Fruit fly (Drosophila melanogaster): ENCODE results near the gene tko.

dm6 chrX:2425755-2426154 is 18.0 kb downstream of the tko start, which contains the start of gene CG32797:
- TF ChIP-seq Sin3A (optimal IDR thresholded peaks at IDR 0.05): no peak
- no peak for TF ChIP-seq h (optimal IDR thresholded peaks at IDR 0.05)
- no peak for TF ChIP-seq insv (optimal IDR thresholded peaks at IDR 0.05)
- no peak for TF ChIP-seq psq (optimal IDR thresholded peaks at IDR 0.05)
- no peak for TF ChIP-seq Myc (optimal IDR thresholded peaks at IDR 0.05)
- no peak for TF ChIP-seq ttk (optimal IDR thresholded peaks at IDR 0.05)

Data from Kc167 (cell line).